Fruit fly (Drosophila melanogaster) whole organism, embryonic: Measurements from ENCODE around the gene RpL28.

Source experiments
- ATbp ChIP-seq: fragments of 200-800 bp; sonication (Bioruptor generic); optimal IDR thresholded peaks from 2 replicates; lab custom pipeline; 2017; ENCODE audit warnings: missing biosample characterization, mild to moderate bottlenecking, missing genetic modification characterization, missing genetic modification reagents
- Atf3 ChIP-seq: fragments of 200-800 bp; sonication (Bioruptor generic); optimal IDR thresholded peaks from 3 replicates; lab custom pipeline; 2016; ENCODE audit warnings: missing biosample characterization, missing genetic modification characterization
- B-H1 ChIP-seq: fragments of 200-800 bp; sonication (Bioruptor generic); IDR thresholded peaks from 3 replicates; pipeline ENCODE4 v1.3.6; 2022; ENCODE audit warnings: missing biosample characterization, missing genetic modification characterization
- Bteb2 ChIP-seq: fragments of 200-800 bp; sonication (Bioruptor generic); optimal IDR thresholded peaks from 2 replicates; lab custom pipeline; 2016; ENCODE audit warnings: missing biosample characterization, missing genetic modification characterization
- CG10209 ChIP-seq: fragments of 200-800 bp; sonication (Bioruptor generic); optimal IDR thresholded peaks from 3 replicates; lab custom pipeline; 2017; ENCODE audit warnings: missing biosample characterization, mild to moderate bottlenecking, missing genetic modification characterization, missing genetic modification reagents
- CG10321 ChIP-seq: fragments of 200-800 bp; sonication (Bioruptor generic); IDR thresholded peaks from 2 replicates; pipeline ENCODE4 v1.3.6; 2022; ENCODE audit warnings: missing biosample characterization, missing genetic modification characterization
- CG10654 ChIP-seq: fragments of 200-800 bp; sonication (Bioruptor generic); optimal IDR thresholded peaks from 2 replicates; lab custom pipeline; 2016; ENCODE audit warnings: missing biosample characterization, missing genetic modification characterization
- CG13296 ChIP-seq: fragments of 200-800 bp; sonication (Bioruptor generic); optimal IDR thresholded peaks from 3 replicates; lab custom pipeline; 2018; ENCODE audit warnings: missing biosample characterization, mild to moderate bottlenecking, missing genetic modification characterization
- CG1529 ChIP-seq: fragments of 200-800 bp; sonication (Bioruptor generic); optimal IDR thresholded peaks from 3 replicates; lab custom pipeline; 2018; ENCODE audit warnings: missing biosample characterization, missing genetic modification characterization
- CG16779 ChIP-seq: fragments of 200-800 bp; sonication (Bioruptor generic); IDR thresholded peaks from 2 replicates; pipeline ENCODE4 v1.3.6; 2022; ENCODE audit warnings: missing biosample characterization, missing genetic modification characterization
- CG34422 ChIP-seq: fragments of 200-800 bp; sonication (Bioruptor generic); IDR thresholded peaks from 3 replicates; pipeline ENCODE4 v1.3.6; 2022; ENCODE audit warnings: missing biosample characterization, missing genetic modification characterization
- CG4820 ChIP-seq: fragments of 200-800 bp; sonication (Bioruptor generic); optimal IDR thresholded peaks from 3 replicates; lab custom pipeline; 2016; ENCODE audit warnings: missing biosample characterization, missing genetic modification characterization
- CG7357 ChIP-seq: fragments of 200-800 bp; sonication (Bioruptor generic); IDR thresholded peaks from 3 replicates; pipeline ENCODE4 v1.3.6; 2022; ENCODE audit warnings: missing biosample characterization, missing genetic modification characterization
- CG9437 ChIP-seq: fragments of 200-800 bp; sonication (Bioruptor generic); optimal IDR thresholded peaks from 2 replicates; lab custom pipeline; 2018; ENCODE audit warnings: missing biosample characterization, mild to moderate bottlenecking, missing genetic modification characterization
- CG9797 ChIP-seq: fragments of 200-800 bp; sonication (Bioruptor generic); optimal IDR thresholded peaks from 3 replicates; lab custom pipeline; 2018; ENCODE audit warnings: missing biosample characterization, mild to moderate bottlenecking, missing genetic modification characterization
- CHES-1-like ChIP-seq: fragments of 200-800 bp; sonication (Bioruptor generic); optimal IDR thresholded peaks from 2 replicates; lab custom pipeline; 2016; ENCODE audit warnings: missing biosample characterization, missing genetic modification characterization
- CkIIα-i1 ChIP-seq: fragments of 200-800 bp; sonication (Bioruptor generic); IDR thresholded peaks from 2 replicates; pipeline ENCODE4 v1.3.6; 2022; ENCODE audit warnings: missing biosample characterization, missing genetic modification characterization
- Dref ChIP-seq: fragments of 200-800 bp; sonication (Bioruptor generic); IDR thresholded peaks from 2 replicates; pipeline ENCODE4 v1.3.6; 2022; ENCODE audit warnings: missing biosample characterization, missing genetic modification characterization
- Fer1 ChIP-seq: fragments of 200-800 bp; sonication (Bioruptor generic); optimal IDR thresholded peaks from 2 replicates; lab custom pipeline; 2017; ENCODE audit warnings: missing biosample characterization, mild to moderate bottlenecking, missing genetic modification characterization
- Gug ChIP-seq: fragments of 200-800 bp; sonication (Bioruptor generic); IDR thresholded peaks from 4 replicates; pipeline ENCODE4 v1.3.6; 2022; ENCODE audit warnings: missing biosample characterization, missing genetic modification characterization
- Hr39 ChIP-seq: fragments of >200 bp; optimal IDR thresholded peaks from 2 replicates; lab custom pipeline; 2017
- MBD-R2 ChIP-seq: fragments of 200-800 bp; sonication (Bioruptor generic); IDR thresholded peaks from 2 replicates; pipeline ENCODE4 v1.3.6; 2022; ENCODE audit warnings: missing biosample characterization, missing genetic modification characterization
- NC2α ChIP-seq: fragments of 200-800 bp; sonication (Bioruptor generic); optimal IDR thresholded peaks from 2 replicates; lab custom pipeline; 2016; ENCODE audit warnings: missing biosample characterization, missing genetic modification characterization
- NFAT ChIP-seq: fragments of 200-800 bp; sonication (Bioruptor generic); IDR thresholded peaks from 2 replicates; pipeline ENCODE4 v1.3.6; 2022; ENCODE audit warnings: missing biosample characterization, missing genetic modification characterization
- Oli ChIP-seq: fragments of 200-800 bp; sonication (Bioruptor generic); optimal IDR thresholded peaks from 2 replicates; lab custom pipeline; 2018; ENCODE audit warnings: missing biosample characterization, mild to moderate bottlenecking, missing genetic modification characterization, moderate library complexity
- PHDP ChIP-seq: fragments of 200-800 bp; sonication (Bioruptor generic); optimal IDR thresholded peaks from 3 replicates; lab custom pipeline; 2018; ENCODE audit warnings: missing biosample characterization, mild to moderate bottlenecking, missing genetic modification characterization, moderate library complexity
- Pdp1 ChIP-seq, 2 experiments: fragments of 200-800 bp; sonication (Bioruptor generic); optimal IDR thresholded peaks; 3 replicates each; lab custom pipeline; 2016; ENCODE audit warnings: missing biosample characterization in 2 of 2, missing genetic modification characterization in 2 of 2, mild to moderate bottlenecking in 1 of 2, moderate library complexity in 1 of 2
- Poxn ChIP-seq: fragments of 200-800 bp; sonication (Bioruptor generic); IDR thresholded peaks from 2 replicates; pipeline ENCODE4 v1.3.6; 2022; ENCODE audit warnings: missing biosample characterization, missing genetic modification characterization
- Scr ChIP-seq: fragments of 200-800 bp; sonication (Bioruptor generic); IDR thresholded peaks from 2 replicates; pipeline ENCODE4 v1.3.6; 2022; ENCODE audit warnings: missing biosample characterization, missing genetic modification characterization; ENCODE audit not compliant: partially characterized antibody
- YL-1 ChIP-seq: fragments of 200-800 bp; sonication (Bioruptor generic); optimal IDR thresholded peaks from 3 replicates; lab custom pipeline; 2017; ENCODE audit warnings: missing biosample characterization, mild to moderate bottlenecking, missing genetic modification characterization
- ab ChIP-seq: fragments of 200-800 bp; sonication (Bioruptor generic); optimal IDR thresholded peaks from 2 replicates; lab custom pipeline; 2016; ENCODE audit warnings: missing biosample characterization, missing genetic modification characterization
- ato ChIP-seq: fragments of 200-800 bp; sonication (Bioruptor generic); IDR thresholded peaks from 2 replicates; pipeline ENCODE4 v1.3.6; 2022; ENCODE audit warnings: missing biosample characterization, missing genetic modification characterization; ENCODE audit not compliant: partially characterized antibody
- az2 ChIP-seq: fragments of 200-800 bp; sonication (Bioruptor generic); optimal IDR thresholded peaks from 3 replicates; lab custom pipeline; 2016; ENCODE audit warnings: missing biosample characterization, missing genetic modification characterization
- caup ChIP-seq: fragments of 200-800 bp; sonication (Bioruptor generic); optimal IDR thresholded peaks from 3 replicates; lab custom pipeline; 2017; ENCODE audit warnings: missing biosample characterization, mild to moderate bottlenecking, missing genetic modification characterization, moderate library complexity; ENCODE audit not compliant: severe bottlenecking
- chm ChIP-seq: fragments of 200-800 bp; sonication (Bioruptor generic); IDR thresholded peaks from 2 replicates; pipeline ENCODE4 v1.3.6; 2022; ENCODE audit warnings: missing biosample characterization, missing genetic modification characterization
- cwo ChIP-seq: fragments of 200-800 bp; sonication (Bioruptor generic); optimal IDR thresholded peaks from 3 replicates; lab custom pipeline; 2017; ENCODE audit warnings: missing biosample characterization, missing genetic modification characterization, mild to moderate bottlenecking, moderate library complexity, missing genetic modification reagents
- dan ChIP-seq: fragments of 200-800 bp; sonication (Bioruptor generic); IDR thresholded peaks from 2 replicates; pipeline ENCODE4 v1.3.6; 2022; ENCODE audit warnings: missing biosample characterization, missing genetic modification characterization
- dmrt11E ChIP-seq: fragments of 200-800 bp; sonication (Bioruptor generic); optimal IDR thresholded peaks from 3 replicates; lab custom pipeline; 2018; ENCODE audit warnings: missing biosample characterization, mild to moderate bottlenecking, missing genetic modification characterization, moderate library complexity
- eve ChIP-seq, 2 experiments: fragments of >200 bp; optimal IDR thresholded peaks; 2 replicates each; lab custom pipeline; 2017; ENCODE audit warnings: missing biosample characterization in 2 of 2, missing genetic modification characterization in 2 of 2
- knrl ChIP-seq: fragments of 200-800 bp; sonication (Bioruptor generic); IDR thresholded peaks from 3 replicates; pipeline ENCODE4 v1.3.6; 2022; ENCODE audit warnings: missing biosample characterization, missing genetic modification characterization; ENCODE audit not compliant: partially characterized antibody
- lilli ChIP-seq: fragments of 200-800 bp; sonication (Bioruptor generic); optimal IDR thresholded peaks from 3 replicates; lab custom pipeline; 2016; ENCODE audit warnings: missing biosample characterization, missing genetic modification characterization
- mld ChIP-seq: fragments of 200-800 bp; sonication (Bioruptor generic); IDR thresholded peaks from 3 replicates; pipeline ENCODE4 v1.3.6; 2022; ENCODE audit warnings: missing biosample characterization, missing genetic modification characterization; ENCODE audit not compliant: partially characterized antibody
- prd ChIP-seq, 3 experiments: fragments of >200 bp in 2 of 3; fragments of 200-800 bp in 1 of 3; sonication (Bioruptor generic) in 1 of 3; optimal IDR thresholded peaks in 2 of 3; IDR thresholded peaks in 1 of 3; 2 replicates in 2 of 3; 3 replicates in 1 of 3; pipeline versions ENCODE4 v1.3.6 to Lab custom; 2017 to 2022; ENCODE audit warnings: missing biosample characterization in 1 of 3, missing genetic modification characterization in 1 of 3
- so ChIP-seq: fragments of 200-800 bp; sonication (Bioruptor generic); IDR thresholded peaks from 3 replicates; pipeline ENCODE4 v1.3.6; 2022; ENCODE audit warnings: missing biosample characterization, missing genetic modification characterization
- tap ChIP-seq: fragments of 200-800 bp; optimal IDR thresholded peaks from 3 replicates; lab custom pipeline; 2019; ENCODE audit warnings: missing biosample characterization, mild to moderate bottlenecking, missing genetic modification characterization, moderate library complexity
- tna ChIP-seq: fragments of 200-800 bp; sonication (Bioruptor generic); IDR thresholded peaks from 2 replicates; pipeline ENCODE4 v1.3.6; 2022; ENCODE audit warnings: missing biosample characterization, missing genetic modification characterization; ENCODE audit not compliant: partially characterized antibody
- trh ChIP-seq: fragments of 200-800 bp; sonication (Bioruptor generic); optimal IDR thresholded peaks from 2 replicates; lab custom pipeline; 2016; ENCODE audit warnings: missing biosample characterization, missing genetic modification characterization
- wek ChIP-seq: fragments of 200-800 bp; sonication (Bioruptor generic); optimal IDR thresholded peaks from 3 replicates; lab custom pipeline; 2018; ENCODE audit warnings: missing biosample characterization, mild to moderate bottlenecking, missing genetic modification characterization, moderate library complexity

Gene RpL28

DNA sequence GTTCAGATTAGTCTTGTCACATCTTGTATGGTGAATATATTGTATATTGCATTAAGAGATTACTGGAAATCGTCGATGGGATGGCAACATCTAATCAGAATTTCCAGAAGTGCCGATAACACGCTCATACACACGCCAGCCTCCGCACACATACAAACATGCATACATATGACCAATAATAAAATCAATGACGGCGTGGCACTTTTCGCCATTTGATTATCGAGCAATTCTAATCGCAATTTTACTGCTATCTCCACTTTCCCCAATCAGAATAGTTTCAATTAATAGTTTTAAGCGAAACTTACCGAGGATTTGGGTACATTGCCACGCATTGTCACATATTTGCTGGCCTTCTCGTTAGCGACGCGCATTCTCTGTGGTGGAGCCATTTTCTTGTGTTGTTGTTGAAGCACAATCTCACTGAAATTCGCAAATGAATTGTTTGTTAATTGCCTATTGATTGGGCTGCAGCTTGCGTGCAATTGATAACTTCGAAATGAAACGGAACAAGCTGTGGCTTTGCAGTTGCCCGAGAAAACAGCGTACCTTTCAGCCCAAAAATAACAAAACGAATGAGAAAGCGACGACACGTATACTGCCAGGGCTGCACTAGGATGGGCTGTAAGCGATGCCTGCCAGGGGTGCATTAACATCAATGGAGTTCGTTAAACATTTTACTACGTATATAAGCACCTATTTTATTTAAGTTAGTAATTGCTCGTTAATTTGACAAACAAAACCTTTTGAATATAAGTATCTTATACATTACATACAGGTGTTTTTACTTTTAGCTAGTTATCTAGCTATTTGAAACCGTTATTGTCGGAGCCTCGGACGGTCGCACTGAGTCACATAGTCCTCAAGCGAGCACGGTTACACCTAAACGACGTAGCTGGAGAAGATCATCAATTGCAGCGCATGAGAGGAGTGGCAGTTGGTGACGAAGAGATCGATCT lies 24.0 kb downstream of the RpL28 start, which contains the start of the genes CG32276 and gry (continued):
- TF ChIP-seq wek (peak; percentile 80), knrl (GFP tag; lab: Robert Waterston, UW) (peak; percentile 62), dan (GFP tag; lab: Robert Waterston, UW) (no peak), NC2α (GFP tag; lab: Kevin White, UChicago) (no peak), B-H1 (GFP tag; lab: Robert Waterston, UW) (no peak; the same call in 2 of the 3 replicates), CG34422 (GFP tag; lab: Robert Waterston, UW) (peak; percentile 73), az2 (GFP tag; lab: Kevin White, UChicago) (peak; percentile 79), CG10654 (GFP tag; lab: Kevin White, UChicago) (no peak), CHES-1-like (GFP tag; lab: Kevin White, UChicago) (peak; percentile 89), YL-1 (peak; percentile 93), CG10209 (GFP tag; lab: Kevin White, UChicago) (peak; percentile 64), Fer1 (GFP tag; lab: Kevin White, UChicago) (peak; percentile 77), chm (GFP tag; lab: Robert Waterston, UW) (peak; percentile 74), dmrt11E (peak; percentile 67), CG1529 (no peak), tna (GFP tag; lab: Robert Waterston, UW) (no peak), tap (tag; lab: Kevin White, UChicago) (peak; percentile 63), Hr39 (lab: Kevin White, UChicago) (no peak), eve (GFP tag; optimal IDR thresholded peaks at IDR 0.05; lab: Kevin White, UChicago) (no peak), CG9797 (GFP tag; lab: Kevin White, UChicago) (peak; percentile 96), CG9437 (GFP tag; lab: Kevin White, UChicago) (peak; percentile 85), CG10321 (GFP tag; lab: Robert Waterston, UW) (no peak), mld (GFP tag; lab: Robert Waterston, UW) (no peak), NFAT (GFP tag; lab: Robert Waterston, UW) (peak; percentile 75), ab (peak; percentile 52), Gug (GFP tag; lab: Robert Waterston, UW) (peak; percentile 68; the same call in 2 of the 4 replicates), Oli (tag; lab: Kevin White, UChicago) (peak; percentile 54), MBD-R2 (GFP tag; lab: Robert Waterston, UW) (peak; percentile 85), Scr (peak; percentile 53), prd (optimal IDR thresholded peaks at IDR 0.05; lab: Kevin White, UChicago) (no peak), prd (GFP tag; IDR thresholded peaks at IDR 0.05; lab: Robert Waterston, UW) (peak; percentile 82), caup (peak; percentile 69), cwo (peak; percentile 61), CG13296 (GFP tag; lab: Kevin White, UChicago) (peak; percentile 65), Dref (GFP tag; lab: Robert Waterston, UW) (0 out of 2 replicates have a peak, but pooled peaks have one; percentile 39), ato (GFP tag; lab: Robert Waterston, UW) (no peak), CG4820 (peak; percentile 77), Bteb2 (peak; percentile 79), PHDP (tag; lab: Kevin White, UChicago) (no peak), Poxn (GFP tag; lab: Robert Waterston, UW) (peak; percentile 62), Pdp1 (GFP tag; optimal IDR thresholded peaks at IDR 0.05; lab: Kevin White, UChicago) (peak in 1 of 2 experiments; percentile 83), trh (GFP tag; lab: Kevin White, UChicago) (peak; percentile 63), CG7357 (GFP tag; lab: Robert Waterston, UW) (peak; percentile 46; the same call in 1 of the 3 replicates), CG16779 (no peak), ATbp (GFP tag; lab: Kevin White, UChicago) (no peak), CkIIα-i1 (GFP tag; lab: Robert Waterston, UW) (no peak), Atf3 (GFP tag; lab: Kevin White, UChicago) (peak; percentile 63), lilli (GFP tag; lab: Kevin White, UChicago) (peak; percentile 88), so (GFP tag; lab: Robert Waterston, UW) (no peak)
